Fruit fly (Drosophila melanogaster): ENCODE data around the gene Aos1.

- no peak for TF ChIP-seq CG1602 (GFP tag; optimal IDR thresholded peaks at IDR 0.05)
- no peak for TF ChIP-seq fd96Cb (tag; optimal IDR thresholded peaks at IDR 0.05)
Measured at dm6 chr3R:12401672-12402296, 31.8 kb downstream of the Aos1 start, which contains the start of gene DNAlig3.
